Fruit fly (Drosophila melanogaster): ENCODE measurements around the gene CG14778.

Gene CG14778

dm6 chrX:1467382-1467592 is at the start of gene CG14778:
CG14778 (plus strand) TSS chrX:1467493.
- TF ChIP-seq HLH106 (tag; optimal IDR thresholded peaks at IDR 0.05) (no peak), Hr78 (GFP tag; optimal IDR thresholded peaks at IDR 0.05) (no peak), sv (GFP tag; optimal IDR thresholded peaks at IDR 0.05) (no peak), CG9705 (GFP tag; optimal IDR thresholded peaks at IDR 0.05) (no peak), N (GFP tag; optimal IDR thresholded peaks at IDR 0.05) (no peak), lola (GFP tag; optimal IDR thresholded peaks at IDR 0.05) (no peak), dl (GFP tag; optimal IDR thresholded peaks at IDR 0.05; ENCODE audit: insufficient read depth in 1 of 2, partially characterized antibody in 2 of 2) (no peak), GATAd (GFP tag; optimal IDR thresholded peaks at IDR 0.05) (no peak), Sp1 (GFP tag; optimal IDR thresholded peaks at IDR 0.05) (no peak), Hnf4 (GFP tag; optimal IDR thresholded peaks at IDR 0.05) (no peak)

- TF ChIP-seq GATAd (GFP tag; optimal IDR thresholded peaks at IDR 0.05) (no peak), dsf (GFP tag; optimal IDR thresholded peaks at IDR 0.05; ENCODE audit: borderline replicate concordance) (no peak), CG9705 (GFP tag; optimal IDR thresholded peaks at IDR 0.05) (no peak), rgr (GFP tag; optimal IDR thresholded peaks at IDR 0.05) (no peak), lola (GFP tag; optimal IDR thresholded peaks at IDR 0.05) (no peak), Abd-B (GFP tag; optimal IDR thresholded peaks at IDR 0.05) (no peak)
Observed at dm6 chrX:1452130-1452529, 15.2 kb upstream of the CG14778 start, which contains the start of gene Gr2a. Gr2a (plus strand) TSS chrX:1452430.

- no peak for TF ChIP-seq psq (GFP tag; optimal IDR thresholded peaks at IDR 0.05)
- TF ChIP-seq dl (GFP tag; optimal IDR thresholded peaks at IDR 0.05; ENCODE audit: insufficient read depth in 1 of 2, partially characterized antibody in 2 of 2) = no peak
- TF ChIP-seq h (GFP tag; optimal IDR thresholded peaks at IDR 0.05) = no peak
- TF ChIP-seq sv (GFP tag; optimal IDR thresholded peaks at IDR 0.05) = no peak
Observed at dm6 chrX:1454837-1455236, 12.5 kb upstream of the CG14778 start.

dm6 chrX:1456954-1457353 is 10.3 kb upstream of the CG14778 start, which contains the start of gene CG14785:
CG14785 (minus strand) TSS chrX:1457054.
- TF ChIP-seq OdsH (GFP tag; optimal IDR thresholded peaks at IDR 0.05) = no peak
- TF ChIP-seq pan (optimal IDR thresholded peaks at IDR 0.05) = no peak
- TF ChIP-seq usp (GFP tag; optimal IDR thresholded peaks at IDR 0.05) = no peak
- no peak for TF ChIP-seq lola (GFP tag; optimal IDR thresholded peaks at IDR 0.05)
- TF ChIP-seq HLH106 (tag; optimal IDR thresholded peaks at IDR 0.05) = no peak
- TF ChIP-seq foxo (GFP tag; optimal IDR thresholded peaks at IDR 0.05) = no peak
- no peak for TF ChIP-seq woc (GFP tag; optimal IDR thresholded peaks at IDR 0.05)
- TF ChIP-seq CG32264 (GFP tag; optimal IDR thresholded peaks at IDR 0.05) = no peak
- TF ChIP-seq Dif (GFP tag; optimal IDR thresholded peaks at IDR 0.05; ENCODE audit: partially characterized antibody) = no peak
- no peak for TF ChIP-seq Abd-B (GFP tag; optimal IDR thresholded peaks at IDR 0.05)
- TF ChIP-seq dmrt93B (GFP tag; optimal IDR thresholded peaks at IDR 0.05) = no peak

dm6 chrX:1460278-1460872 is 6.9 kb upstream of the CG14778 start, which contains the start of gene Lrpprc2:
Lrpprc2 (minus strand) TSS chrX:1460617.
- TF ChIP-seq Mio (GFP tag; optimal IDR thresholded peaks at IDR 0.05) (no peak), Jra (GFP tag; optimal IDR thresholded peaks at IDR 0.05) (no peak), ey (GFP tag; optimal IDR thresholded peaks at IDR 0.05) (no peak), N (GFP tag; optimal IDR thresholded peaks at IDR 0.05) (no peak), Dfd (GFP tag; optimal IDR thresholded peaks at IDR 0.05) (no peak), rgr (GFP tag; optimal IDR thresholded peaks at IDR 0.05) (no peak), Hr78 (GFP tag; optimal IDR thresholded peaks at IDR 0.05) (no peak), foxo (GFP tag; optimal IDR thresholded peaks at IDR 0.05) (no peak), Hr83 (GFP tag; optimal IDR thresholded peaks at IDR 0.05; ENCODE audit: poor library complexity, severe bottlenecking) (no peak), OdsH (GFP tag; optimal IDR thresholded peaks at IDR 0.05) (no peak)

dm6 chrX:1461544-1461943 is 5.7 kb upstream of the CG14778 start, which contains the start of gene CG14787:
CG14787 (minus strand) TSS chrX:1461676.
- TF ChIP-seq jim (GFP tag; optimal IDR thresholded peaks at IDR 0.05) (no peak), Hnf4 (GFP tag; optimal IDR thresholded peaks at IDR 0.05) (no peak), usp (GFP tag; optimal IDR thresholded peaks at IDR 0.05) (no peak), fru (GFP tag; optimal IDR thresholded peaks at IDR 0.05) (no peak), sv (GFP tag; optimal IDR thresholded peaks at IDR 0.05) (no peak), sage (GFP tag; optimal IDR thresholded peaks at IDR 0.05) (no peak), Sp1 (GFP tag; optimal IDR thresholded peaks at IDR 0.05) (no peak)

Measured in whole organism, wandering third instar larva.